Fruit fly (Drosophila melanogaster): ENCODE data around the gene halo.

halo gene

DNA sequence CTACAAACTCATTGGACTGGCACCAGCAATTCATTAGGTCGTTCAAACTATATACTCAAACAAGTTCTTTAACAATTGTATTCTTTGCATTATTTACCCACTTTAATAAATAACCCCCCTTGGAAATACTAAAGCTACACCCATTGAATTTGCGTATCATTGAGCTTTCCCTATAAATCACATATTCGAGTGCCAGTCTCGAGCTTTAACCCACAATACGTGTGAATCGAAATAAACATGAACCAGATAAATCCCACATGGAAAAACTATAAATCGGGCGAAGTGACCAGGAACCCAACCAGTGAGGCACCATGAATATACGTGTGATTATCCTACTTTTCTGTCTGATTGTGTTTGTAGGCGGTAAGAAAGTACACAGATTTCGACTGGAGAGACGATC, 21.0 kb downstream of the halo start, which contains the start of gene CG31661:
Gene CG31661 (plus strand): TSS at position 301 of the 400 bp plus-strand sequence.
- TF ChIP-seq noc (tag; optimal IDR thresholded peaks at IDR 0.05) = no peak

DNA sequence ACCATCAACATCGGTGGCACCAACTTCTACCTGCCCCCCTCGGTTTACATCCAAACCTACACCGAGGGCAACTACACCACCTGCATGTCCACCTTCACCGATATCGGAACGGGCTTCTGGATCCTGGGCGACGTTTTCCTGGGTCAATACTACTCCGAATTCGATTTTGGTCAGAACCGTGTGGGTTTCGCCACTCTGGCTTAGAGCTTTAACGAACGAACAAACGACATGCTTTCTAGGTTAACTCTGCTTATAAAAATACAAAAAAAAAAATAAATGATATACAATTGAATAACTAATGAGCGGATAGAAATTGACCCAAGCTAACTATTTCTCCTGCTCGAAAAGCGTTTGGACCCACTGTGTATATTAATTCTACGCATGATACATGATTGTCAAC, 22.8 kb downstream of the halo start, which contains the start of gene CG31926:
Gene CG31926 (plus strand): TSS at position 301 of the 400 bp plus-strand sequence.
- no peak for TF ChIP-seq noc (tag; optimal IDR thresholded peaks at IDR 0.05)

DNA sequence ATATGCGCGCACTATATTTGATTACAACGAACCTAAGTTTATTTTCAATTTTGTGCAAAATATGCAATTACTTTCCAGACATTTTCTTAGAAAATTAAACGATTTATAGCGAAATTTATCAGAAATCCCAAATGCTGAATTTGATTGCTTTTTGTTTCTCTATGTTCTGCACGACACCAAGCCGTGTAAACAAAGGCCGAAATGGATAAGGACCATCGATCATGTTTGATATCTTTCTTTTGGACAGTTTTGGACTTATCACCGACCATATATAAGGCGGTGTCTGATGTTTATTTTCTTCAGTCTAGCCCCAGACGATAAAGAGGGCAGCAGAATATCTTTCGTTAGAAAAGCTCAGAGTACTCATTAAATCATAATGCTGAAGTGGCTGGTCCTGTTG, 24.2 kb downstream of the halo start, which contains the start of gene CG33128:
Gene CG33128 (plus strand): TSS at position 301 of the 400 bp plus-strand sequence.
- no peak for TF ChIP-seq noc (tag; optimal IDR thresholded peaks at IDR 0.05)

DNA sequence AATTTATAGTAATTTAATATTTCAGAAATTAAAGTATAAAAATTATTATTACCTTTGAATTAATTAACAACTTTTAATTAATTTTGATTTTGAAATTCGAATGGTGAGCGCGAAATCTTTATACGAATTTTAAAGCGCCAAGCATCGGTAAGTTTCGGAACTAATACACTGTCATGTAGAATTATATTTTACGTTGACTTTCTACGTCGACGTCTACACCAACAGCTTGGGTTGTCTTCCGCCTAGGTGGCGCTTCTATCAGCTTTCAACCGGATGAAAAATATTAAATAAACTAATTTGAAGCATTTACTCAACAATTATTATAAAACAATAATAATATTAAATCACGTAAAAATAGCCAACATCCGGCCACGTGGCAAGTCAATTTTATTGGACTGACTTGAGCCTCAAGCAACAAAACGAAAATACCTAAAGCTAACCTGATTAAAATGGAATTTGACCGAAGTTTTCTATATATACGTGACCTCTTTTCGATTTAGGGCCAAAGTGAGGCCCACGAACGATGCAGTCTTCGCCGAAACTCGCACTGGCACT, 26.1 kb downstream of the halo start, which contains the start of gene CG31928:
Gene CG31928 (plus strand): TSS at position 505 of the 555 bp plus-strand sequence.
- TF ChIP-seq noc (tag; optimal IDR thresholded peaks at IDR 0.05) = no peak

- TF ChIP-seq noc (tag; optimal IDR thresholded peaks at IDR 0.05) = no peak
Measured at dm6 chr2L:1485975-1486665, 31.8 kb downstream of the halo start.

dm6 chr2L:1478488-1478887, 39.5 kb downstream of the halo start:
- no peak for TF ChIP-seq noc (tag; optimal IDR thresholded peaks at IDR 0.05)

- TF ChIP-seq noc (tag; optimal IDR thresholded peaks at IDR 0.05) = no peak
Measured at dm6 chr2L:1476872-1477503, 41.0 kb downstream of the halo start.

DNA sequence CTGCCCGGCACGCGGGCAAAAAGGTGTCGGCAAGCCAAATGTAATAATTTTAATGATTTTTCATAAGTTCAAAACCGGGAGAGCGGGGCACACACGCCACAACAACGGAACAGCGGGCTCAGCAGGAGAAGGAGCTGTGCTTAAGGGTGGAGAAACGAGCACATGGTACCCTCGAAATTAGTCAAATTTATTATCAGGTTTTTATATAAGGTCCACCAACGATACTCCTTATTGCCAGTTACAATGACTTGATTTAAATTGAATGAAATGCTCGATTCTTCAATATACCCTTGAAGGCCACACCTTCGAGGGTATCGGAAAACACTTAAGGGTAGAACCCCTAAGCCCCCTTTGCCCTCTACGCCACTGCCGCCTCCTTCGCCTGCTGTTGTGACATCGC, 44.5 kb downstream of the halo start:
- no peak for TF ChIP-seq noc (tag; optimal IDR thresholded peaks at IDR 0.05)

- no peak for TF ChIP-seq noc (tag; optimal IDR thresholded peaks at IDR 0.05)
Measured at dm6 chr2L:1470772-1471171, 47.2 kb downstream of the halo start.

DNA sequence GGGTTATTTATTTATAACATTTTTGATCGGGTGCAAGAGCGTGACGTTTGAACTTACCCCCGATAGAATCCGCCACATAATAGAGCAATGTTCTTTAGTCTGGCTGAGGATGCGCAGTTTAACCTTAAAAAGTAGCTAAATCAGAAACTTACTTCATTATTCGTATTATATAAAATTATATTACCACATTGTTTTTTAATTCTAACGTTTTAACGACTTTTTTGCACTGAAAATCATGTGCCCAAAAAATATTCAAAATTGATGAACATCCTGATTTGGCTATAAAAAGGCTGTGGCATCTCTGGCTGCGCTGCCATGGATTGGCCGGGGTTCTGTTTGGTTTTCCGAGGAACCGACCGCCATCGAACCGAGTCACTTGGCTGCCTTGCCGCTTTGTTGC, 47.9 kb downstream of the halo start:
- TF ChIP-seq noc (tag; optimal IDR thresholded peaks at IDR 0.05) = no peak

Measured in whole organism, larva.